Worm (Caenorhabditis elegans): ENCODE data around the gene srx-76.

DNA sequence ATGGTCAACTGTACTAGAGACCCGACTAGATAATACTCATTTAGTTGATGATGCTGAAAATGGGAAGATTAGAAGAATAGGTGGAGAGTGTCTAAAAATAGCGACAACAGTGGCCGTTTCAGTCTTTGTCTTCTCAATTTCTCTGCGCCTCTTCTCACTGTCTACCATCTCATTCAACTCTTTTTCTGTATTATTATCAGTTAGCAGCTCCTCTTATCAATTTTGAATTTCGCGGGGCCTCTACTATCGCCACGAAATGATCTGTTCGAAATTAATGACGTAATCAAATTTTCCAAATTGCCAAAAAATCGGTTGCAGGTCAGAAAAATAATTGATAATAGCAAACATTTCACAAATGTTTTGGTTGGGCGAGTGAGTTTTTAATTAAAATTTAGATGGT is 50.1 kb downstream of the srx-76 start:
- TF ChIP-seq elt-2 (tag; optimal IDR thresholded peaks at IDR 0.05) (peak; percentile 93), ceh-63 (GFP tag; optimal IDR thresholded peaks at IDR 0.05) (no peak), nhr-85 (tag) (no peak), dpl-1 (GFP tag; optimal IDR thresholded peaks at IDR 0.05) (no peak), snpc-4 (tag; optimal IDR thresholded peaks at IDR 0.05) (no peak), fkh-10 (GFP tag; optimal IDR thresholded peaks at IDR 0.05) (no peak), elt-3 (tag; optimal IDR thresholded peaks at IDR 0.05) (no peak), blmp-1 (tag; optimal IDR thresholded peaks at IDR 0.05) (no peak), efl-1 (optimal IDR thresholded peaks at IDR 0.05) (no peak), efl-1 (GFP tag; optimal IDR thresholded peaks at IDR 0.05 in 1 of 2) (peak in 1 of 2 experiments; percentile 89), lin-15B (tag; optimal IDR thresholded peaks at IDR 0.05) (no peak)
